Fruit fly (Drosophila melanogaster) whole organism, embryonic: ENCODE results near the gene CG3448.

Experiments used
- CG10543 ChIP-seq: fragments of 200-800 bp; sonication (Bioruptor generic); optimal IDR thresholded peaks from 3 replicates; lab custom pipeline; 2017; ENCODE audit warnings: missing biosample characterization, mild to moderate bottlenecking, missing genetic modification characterization, moderate library complexity
- CG10565 ChIP-seq: fragments of 200-800 bp; sonication (Bioruptor generic); optimal IDR thresholded peaks from 3 replicates; lab custom pipeline; 2016; ENCODE audit warnings: missing biosample characterization, mild to moderate bottlenecking, missing genetic modification characterization
- CG11247 ChIP-seq: fragments of 200-800 bp; sonication (Bioruptor generic); IDR thresholded peaks from 2 replicates; pipeline ENCODE4 v1.3.6; 2022; ENCODE audit warnings: missing biosample characterization, missing genetic modification characterization
- CG11560 ChIP-seq: fragments of 200-800 bp; sonication (Bioruptor generic); IDR thresholded peaks from 3 replicates; pipeline ENCODE4 v1.3.6; 2022; ENCODE audit warnings: missing biosample characterization, missing genetic modification characterization
- CG12155 ChIP-seq: fragments of 200-800 bp; sonication (Bioruptor generic); optimal IDR thresholded peaks from 3 replicates; lab custom pipeline; 2016; ENCODE audit warnings: missing biosample characterization, missing genetic modification characterization
- CG1233 ChIP-seq: fragments of 200-800 bp; sonication (Bioruptor generic); optimal IDR thresholded peaks from 4 replicates; lab custom pipeline; 2018; ENCODE audit warnings: missing biosample characterization, mild to moderate bottlenecking, missing genetic modification characterization
- CG13894 ChIP-seq: fragments of 200-800 bp; sonication (Bioruptor generic); optimal IDR thresholded peaks from 3 replicates; lab custom pipeline; 2018; ENCODE audit warnings: missing biosample characterization, mild to moderate bottlenecking, missing genetic modification characterization, moderate library complexity
- CG14014 ChIP-seq: fragments of 200-800 bp; sonication (Bioruptor generic); IDR thresholded peaks from 2 replicates; pipeline ENCODE4 v1.3.6; 2022; ENCODE audit warnings: missing biosample characterization, missing genetic modification characterization
- CG14050 ChIP-seq: fragments of 200-800 bp; sonication (Bioruptor generic); IDR thresholded peaks from 3 replicates; pipeline ENCODE4 v1.3.6; 2022; ENCODE audit warnings: missing biosample characterization, missing genetic modification characterization
- CG15269 ChIP-seq: fragments of 200-800 bp; sonication (Bioruptor generic); optimal IDR thresholded peaks from 2 replicates; lab custom pipeline; 2018; ENCODE audit warnings: missing biosample characterization, mild to moderate bottlenecking, missing genetic modification characterization, moderate library complexity
- CG15514 ChIP-seq: fragments of 200-800 bp; sonication (Bioruptor generic); optimal IDR thresholded peaks from 3 replicates; lab custom pipeline; 2017; ENCODE audit warnings: missing biosample characterization, missing genetic modification characterization, mild to moderate bottlenecking, moderate library complexity, missing genetic modification reagents
- CG1647 ChIP-seq: fragments of 200-800 bp; sonication (Bioruptor generic); optimal IDR thresholded peaks from 3 replicates; lab custom pipeline; 2016; ENCODE audit warnings: missing biosample characterization, missing genetic modification characterization
- CG16813 ChIP-seq: fragments of 200-800 bp; sonication (Bioruptor generic); IDR thresholded peaks from 3 replicates; pipeline ENCODE4 v1.3.6; 2022; ENCODE audit warnings: missing biosample characterization, missing genetic modification characterization; ENCODE audit not compliant: partially characterized antibody
- CG16863 ChIP-seq: fragments of 200-800 bp; sonication (Bioruptor generic); optimal IDR thresholded peaks from 3 replicates; lab custom pipeline; 2016; ENCODE audit warnings: missing biosample characterization, missing genetic modification characterization
- CG2120 ChIP-seq: fragments of 200-800 bp; sonication (Bioruptor generic); optimal IDR thresholded peaks from 3 replicates; lab custom pipeline; 2016; ENCODE audit warnings: missing biosample characterization, missing genetic modification characterization
- CG3407 ChIP-seq: fragments of 200-800 bp; sonication (Bioruptor generic); optimal IDR thresholded peaks from 2 replicates; lab custom pipeline; 2018; ENCODE audit warnings: missing biosample characterization, mild to moderate bottlenecking, missing genetic modification characterization
- CG4424 ChIP-seq: fragments of 200-800 bp; sonication (Bioruptor generic); optimal IDR thresholded peaks from 3 replicates; lab custom pipeline; 2016; ENCODE audit warnings: missing biosample characterization, missing genetic modification characterization
- CG6654 ChIP-seq: fragments of 200-800 bp; sonication (Bioruptor generic); optimal IDR thresholded peaks from 2 replicates; lab custom pipeline; 2017; ENCODE audit warnings: missing biosample characterization, mild to moderate bottlenecking, missing genetic modification characterization
- CrebB ChIP-seq: fragments of 200-800 bp; sonication (Bioruptor generic); optimal IDR thresholded peaks from 3 replicates; lab custom pipeline; 2018; ENCODE audit warnings: missing biosample characterization, mild to moderate bottlenecking, missing genetic modification characterization
- ERR ChIP-seq: fragments of 200-800 bp; sonication (Bioruptor generic); optimal IDR thresholded peaks from 2 replicates; lab custom pipeline; 2016; ENCODE audit warnings: missing biosample characterization, missing genetic modification characterization
- H15 ChIP-seq: fragments of 200-800 bp; sonication (Bioruptor generic); IDR thresholded peaks from 3 replicates; pipeline ENCODE4 v1.3.6; 2022; ENCODE audit warnings: missing biosample characterization, missing genetic modification characterization
- H2.0 ChIP-seq: fragments of 200-800 bp; sonication (Bioruptor generic); IDR thresholded peaks from 2 replicates; pipeline ENCODE4 v1.3.6; 2022; ENCODE audit warnings: missing biosample characterization, missing genetic modification characterization
- Lim3 ChIP-seq: fragments of 200-800 bp; sonication (Bioruptor generic); IDR thresholded peaks from 2 replicates; pipeline ENCODE4 v1.3.6; 2022; ENCODE audit warnings: missing biosample characterization, missing genetic modification characterization
- MTF-1 ChIP-seq: fragments of 200-800 bp; sonication (Bioruptor generic); optimal IDR thresholded peaks from 2 replicates; lab custom pipeline; 2018; ENCODE audit warnings: missing biosample characterization, mild to moderate bottlenecking, missing genetic modification characterization, borderline replicate concordance
- NC2β ChIP-seq: fragments of 200-800 bp; sonication (Bioruptor generic); optimal IDR thresholded peaks from 2 replicates; lab custom pipeline; 2016; ENCODE audit warnings: missing biosample characterization, missing genetic modification characterization
- Neu2 ChIP-seq: fragments of 200-800 bp; sonication (Bioruptor generic); optimal IDR thresholded peaks from 3 replicates; lab custom pipeline; 2016; ENCODE audit warnings: missing biosample characterization, missing genetic modification characterization, borderline replicate concordance
- Taf1 ChIP-seq: fragments of 200-800 bp; sonication (Bioruptor generic); IDR thresholded peaks from 2 replicates; pipeline ENCODE4 v1.3.6; 2022; ENCODE audit warnings: missing biosample characterization, missing genetic modification characterization
- Trl ChIP-seq, 3 experiments: fragments of >200 bp in 2 of 3; fragments of 200-800 bp in 1 of 3; sonication (Bioruptor generic) in 1 of 3; optimal IDR thresholded peaks; 2 replicates in 1 of 3; 3 replicates in 2 of 3; lab custom pipeline; 2016 to 2017; ENCODE audit warnings: missing biosample characterization in 1 of 3, missing genetic modification characterization in 1 of 3
- ap ChIP-seq: fragments of 200-800 bp; sonication (Bioruptor generic); IDR thresholded peaks from 2 replicates; pipeline ENCODE4 v1.3.6; 2022; ENCODE audit warnings: missing biosample characterization, missing genetic modification characterization
- bbx ChIP-seq: fragments of 200-800 bp; sonication (Bioruptor generic); IDR thresholded peaks from 2 replicates; pipeline ENCODE4 v1.3.6; 2022; ENCODE audit warnings: missing biosample characterization, missing genetic modification characterization; ENCODE audit not compliant: partially characterized antibody
- chm ChIP-seq: fragments of 200-800 bp; sonication (Bioruptor generic); IDR thresholded peaks from 2 replicates; pipeline ENCODE4 v1.3.6; 2022; ENCODE audit warnings: missing biosample characterization, missing genetic modification characterization
- crc ChIP-seq: fragments of 200-800 bp; sonication (Bioruptor generic); optimal IDR thresholded peaks from 2 replicates; lab custom pipeline; 2016; ENCODE audit warnings: missing biosample characterization, missing genetic modification characterization
- cwo ChIP-seq: fragments of 200-800 bp; sonication (Bioruptor generic); optimal IDR thresholded peaks from 3 replicates; lab custom pipeline; 2017; ENCODE audit warnings: missing biosample characterization, missing genetic modification characterization, mild to moderate bottlenecking, moderate library complexity, missing genetic modification reagents
- dm ChIP-seq: fragments of 200-800 bp; sonication (Bioruptor generic); optimal IDR thresholded peaks from 3 replicates; lab custom pipeline; 2016; ENCODE audit warnings: missing biosample characterization, missing genetic modification characterization
- dysf ChIP-seq: fragments of 200-800 bp; sonication (Bioruptor generic); IDR thresholded peaks from 3 replicates; pipeline ENCODE4 v1.3.6; 2022; ENCODE audit warnings: missing biosample characterization, missing genetic modification characterization
- en ChIP-seq: fragments of 200-800 bp; sonication (Bioruptor generic); optimal IDR thresholded peaks from 2 replicates; lab custom pipeline; 2016; ENCODE audit warnings: missing biosample characterization, missing genetic modification characterization
- hth ChIP-seq: fragments of >200 bp; optimal IDR thresholded peaks from 2 replicates; lab custom pipeline; 2017; ENCODE audit warnings: inconsistent platforms
- kah ChIP-seq: fragments of 200-800 bp; sonication (Bioruptor generic); optimal IDR thresholded peaks from 2 replicates; lab custom pipeline; 2018; ENCODE audit warnings: missing biosample characterization, mild to moderate bottlenecking, missing genetic modification characterization
- lov ChIP-seq, 2 experiments: fragments of 200-800 bp in 1 of 2; fragments of >200 bp in 1 of 2; sonication (Bioruptor generic) in 1 of 2; IDR thresholded peaks in 1 of 2; optimal IDR thresholded peaks in 1 of 2; 2 replicates in 1 of 2; 3 replicates in 1 of 2; pipeline versions ENCODE4 v1.3.6 to Lab custom; 2017 to 2022; ENCODE audit warnings: missing biosample characterization in 1 of 2, missing genetic modification characterization in 1 of 2
- luna ChIP-seq: fragments of 200-800 bp; sonication (Bioruptor generic); optimal IDR thresholded peaks from 2 replicates; lab custom pipeline; 2016; ENCODE audit warnings: missing biosample characterization, missing genetic modification characterization
- nerfin-2 ChIP-seq: fragments of 200-800 bp; sonication (Bioruptor generic); IDR thresholded peaks from 2 replicates; pipeline ENCODE4 v1.3.6; 2022; ENCODE audit warnings: missing biosample characterization, missing genetic modification characterization; ENCODE audit not compliant: partially characterized antibody
- pita ChIP-seq: fragments of 200-800 bp; sonication (Bioruptor generic); optimal IDR thresholded peaks from 2 replicates; lab custom pipeline; 2017; ENCODE audit warnings: missing biosample characterization, mild to moderate bottlenecking, missing genetic modification characterization
- rib ChIP-seq: fragments of 200-800 bp; sonication (Bioruptor generic); IDR thresholded peaks from 2 replicates; pipeline ENCODE4 v1.3.6; 2022; ENCODE audit warnings: missing biosample characterization, missing genetic modification characterization
- so ChIP-seq: fragments of 200-800 bp; sonication (Bioruptor generic); IDR thresholded peaks from 3 replicates; pipeline ENCODE4 v1.3.6; 2022; ENCODE audit warnings: missing biosample characterization, missing genetic modification characterization
- ssp ChIP-seq: fragments of 200-800 bp; sonication (Bioruptor generic); IDR thresholded peaks from 2 replicates; pipeline ENCODE4 v1.3.6; 2022; ENCODE audit warnings: missing biosample characterization, missing genetic modification characterization
- sug ChIP-seq: fragments of 200-800 bp; optimal IDR thresholded peaks from 2 replicates; lab custom pipeline; 2019; ENCODE audit warnings: missing biosample characterization, mild to moderate bottlenecking, missing genetic modification characterization, moderate library complexity

CG3448 gene

DNA sequence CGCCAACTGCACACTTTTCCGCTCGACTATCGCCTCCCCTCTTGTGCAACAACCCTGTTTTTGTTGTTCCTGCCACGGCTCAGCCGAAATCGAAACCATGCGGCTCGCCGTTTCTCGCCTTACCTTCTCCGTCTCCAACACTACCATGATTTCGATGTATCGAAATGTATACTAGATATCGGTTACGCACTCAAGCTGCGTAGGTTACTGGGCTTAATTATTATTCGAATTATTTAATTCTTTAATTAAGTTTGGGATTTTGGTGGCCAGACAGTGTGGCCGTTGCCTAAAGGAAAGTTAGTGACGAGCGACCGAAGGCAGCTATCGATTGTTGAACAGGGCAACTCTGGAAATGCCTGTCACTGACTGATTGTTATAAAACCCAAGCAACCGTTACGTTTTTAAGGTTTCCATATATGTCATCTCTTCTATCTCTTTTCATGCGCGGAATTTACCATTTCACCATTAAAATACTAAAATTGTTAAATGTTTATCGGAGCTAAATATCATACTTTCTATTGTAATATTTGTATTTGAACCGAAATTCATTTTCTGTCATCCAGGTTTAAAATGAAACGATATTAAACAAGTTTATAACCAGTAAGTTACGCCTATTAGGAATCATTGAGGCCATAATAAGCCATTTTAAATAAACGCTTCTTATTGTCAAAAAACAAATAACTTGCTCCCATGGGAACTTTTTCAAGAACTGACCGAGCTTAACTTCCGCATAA lies 49.0 kb downstream of the CG3448 start, which contains the start of gene eIF4E1 (continued):
- TF ChIP-seq CG16813, result peak; percentile 82

DNA sequence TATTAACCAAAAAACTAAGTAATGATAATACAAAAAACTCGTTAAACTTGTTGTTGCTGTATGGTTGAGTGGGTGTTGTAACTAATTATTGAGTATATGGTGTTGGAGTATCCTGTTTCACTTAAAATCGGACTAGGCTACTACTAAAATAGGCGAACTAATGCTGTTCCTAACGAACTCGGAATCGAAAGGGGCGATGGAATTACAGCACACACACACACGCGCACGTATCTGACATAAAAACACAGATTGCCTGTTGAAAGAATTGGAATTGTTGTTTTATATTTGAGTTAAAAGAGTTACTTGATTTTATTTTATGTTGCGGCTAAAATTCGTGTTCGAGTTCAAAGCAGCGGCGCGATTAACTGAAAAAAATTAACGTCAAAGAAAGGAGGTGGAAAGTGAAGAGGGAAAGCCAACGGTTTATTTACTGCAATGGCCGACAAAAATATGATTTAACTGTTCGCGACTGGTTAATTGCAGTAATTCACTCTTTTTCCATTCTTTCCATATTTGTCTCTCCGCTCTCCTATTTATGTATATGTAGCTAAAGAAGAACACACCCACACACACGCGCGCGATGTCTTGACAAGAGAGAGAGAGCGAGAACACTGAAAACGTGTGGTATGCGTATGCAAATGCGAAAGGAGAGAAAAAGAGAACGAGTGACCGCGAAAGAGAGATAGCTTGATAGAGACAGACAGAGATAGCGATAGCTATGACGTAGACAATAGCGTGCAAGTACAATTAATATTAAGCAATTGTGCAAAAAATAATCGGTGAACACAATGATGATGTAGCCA lies 49.8 kb downstream of the CG3448 start:
- TF ChIP-seq CG6654 (GFP tag; lab: Kevin White, UChicago) (no peak), CG15269 (no peak), pita (no peak), ERR (GFP tag; lab: Kevin White, UChicago) (no peak), luna (GFP tag; lab: Kevin White, UChicago) (no peak), CG10565 (GFP tag; lab: Kevin White, UChicago) (no peak), H15 (no peak), ssp (GFP tag; lab: Robert Waterston, UW) (no peak), dysf (GFP tag; lab: Robert Waterston, UW) (no peak), CG10543 (GFP tag; lab: Kevin White, UChicago) (no peak), CG13894 (no peak), dm (GFP tag; lab: Kevin White, UChicago) (no peak), en (no peak), NC2β (GFP tag; lab: Kevin White, UChicago) (no peak), CG16863 (GFP tag; lab: Kevin White, UChicago) (no peak), kah (GFP tag; lab: Kevin White, UChicago) (no peak), CG4424 (GFP tag; lab: Kevin White, UChicago) (no peak), CG1233 (no peak), nerfin-2 (GFP tag; lab: Robert Waterston, UW) (no peak), cwo (GFP tag; lab: Kevin White, UChicago) (peak; percentile 13), Neu2 (no peak), Lim3 (GFP tag; lab: Robert Waterston, UW) (no peak), CG15514 (GFP tag; lab: Kevin White, UChicago) (no peak), H2.0 (GFP tag; lab: Robert Waterston, UW) (no peak), CG1647 (no peak), MTF-1 (GFP tag; lab: Kevin White, UChicago) (no peak), crc (GFP tag; lab: Kevin White, UChicago) (no peak), Taf1 (GFP tag; lab: Robert Waterston, UW) (no peak), CG14050 (GFP tag; lab: Robert Waterston, UW) (no peak), CG3407 (GFP tag; lab: Kevin White, UChicago) (no peak), chm (GFP tag; lab: Robert Waterston, UW) (peak; percentile 59; the same call in 1 of the 2 replicates), so (GFP tag; lab: Robert Waterston, UW) (peak; percentile 42; the same call in 1 of the 3 replicates), CrebB (tag; lab: Kevin White, UChicago) (no peak), CG11560 (tag; lab: Robert Waterston, UW) (no peak), sug (tag; lab: Kevin White, UChicago) (peak; percentile 76), lov (optimal IDR thresholded peaks at IDR 0.05; lab: Kevin White, UChicago) (no peak), lov (GFP tag; IDR thresholded peaks at IDR 0.05; lab: Robert Waterston, UW) (no peak), ap (GFP tag; lab: Robert Waterston, UW) (no peak), Trl (optimal IDR thresholded peaks at IDR 0.05; lab: Kevin White, UChicago) (peak; percentile 91 to 96), Trl (GFP tag; optimal IDR thresholded peaks at IDR 0.05; lab: Kevin White, UChicago) (peak; percentile 40), CG14014 (GFP tag; lab: Robert Waterston, UW) (no peak), rib (no peak; the same call in 1 of the 2 replicates), CG2120 (GFP tag; lab: Kevin White, UChicago) (no peak), CG12155 (GFP tag; lab: Kevin White, UChicago) (no peak), bbx (GFP tag; lab: Robert Waterston, UW) (no peak), hth (lab: Kevin White, UChicago) (no peak), CG11247 (no peak)
